Fruit fly (Drosophila melanogaster): ENCODE measurements around the gene RpL7-like.
A peak's percentile ranks its signal among the peaks of the same experiment; 100 is the strongest.

The RpL7-like gene

dm6 chr2L:12044613-12045350 lies 11.3 kb upstream of the RpL7-like start, which contains the start of gene CG6785 (continued):
- peak; percentile 62 for TF ChIP-seq pum (GFP tag; optimal IDR thresholded peaks at IDR 0.05)
- TF ChIP-seq Side (GFP tag; optimal IDR thresholded peaks at IDR 0.05), result peak; percentile 72
- peak; percentile 18; the same call in 1 of the 2 replicates for TF ChIP-seq Adf1 (GFP tag; IDR thresholded peaks at IDR 0.05)
- TF ChIP-seq ham (GFP tag; IDR thresholded peaks at IDR 0.05), result no peak
- TF ChIP-seq Bteb2 (GFP tag; optimal IDR thresholded peaks at IDR 0.05), result peak; percentile 81
- peak; percentile 66 for TF ChIP-seq tup (GFP tag; optimal IDR thresholded peaks at IDR 0.05)
- peak; percentile 70 for TF ChIP-seq CoRest (tag; optimal IDR thresholded peaks at IDR 0.05)
- TF ChIP-seq CG12744 (GFP tag; optimal IDR thresholded peaks at IDR 0.05), result peak; percentile 88
- TF ChIP-seq Sry-β (GFP tag; optimal IDR thresholded peaks at IDR 0.05), result peak; percentile 66
- TF ChIP-seq Doc3 (GFP tag; IDR thresholded peaks at IDR 0.05; ENCODE audit: partially characterized antibody), result no peak
- TF ChIP-seq Neu2 (GFP tag; optimal IDR thresholded peaks at IDR 0.05; ENCODE audit: borderline replicate concordance), result no peak
- no peak for TF ChIP-seq CG14667 (GFP tag; IDR thresholded peaks at IDR 0.05)
- peak; percentile 74 for TF ChIP-seq CG8290 (GFP tag; optimal IDR thresholded peaks at IDR 0.05)
- TF ChIP-seq CG8290 (tag; optimal IDR thresholded peaks at IDR 0.05), result peak; percentile 84 to 93
- TF ChIP-seq CG17829 (tag; optimal IDR thresholded peaks at IDR 0.05), result peak; percentile 29
- TF ChIP-seq E2f1 (GFP tag; IDR thresholded peaks at IDR 0.05), result no peak; the same call in 1 of the 2 replicates
- peak; percentile 39 for TF ChIP-seq CG30403 (GFP tag; optimal IDR thresholded peaks at IDR 0.05)
- peak; percentile 81 for TF ChIP-seq Six4 (GFP tag; optimal IDR thresholded peaks at IDR 0.05)
- TF ChIP-seq ftz-f1 (GFP tag; optimal IDR thresholded peaks at IDR 0.05), result no peak
- TF ChIP-seq CG2202 (tag; optimal IDR thresholded peaks at IDR 0.05), result peak; percentile 92
- peak; percentile 89 for TF ChIP-seq CG1529 (GFP tag; optimal IDR thresholded peaks at IDR 0.05)
- no peak for TF ChIP-seq CG3847 (GFP tag; IDR thresholded peaks at IDR 0.05)
- TF ChIP-seq CG4328 (GFP tag; optimal IDR thresholded peaks at IDR 0.05), result peak; percentile 80
- no peak for TF ChIP-seq Taf1 (GFP tag; IDR thresholded peaks at IDR 0.05)
- TF ChIP-seq Dip3 (GFP tag; optimal IDR thresholded peaks at IDR 0.05), result peak; percentile 61
- TF ChIP-seq kay (GFP tag; optimal IDR thresholded peaks at IDR 0.05), result peak; percentile 77
- TF ChIP-seq Ravus (GFP tag; IDR thresholded peaks at IDR 0.05), result no peak
- no peak for TF ChIP-seq Tbp (GFP tag; optimal IDR thresholded peaks at IDR 0.05)
- TF ChIP-seq CG12219 (GFP tag; optimal IDR thresholded peaks at IDR 0.05), result peak; percentile 88
- TF ChIP-seq CG11456 (GFP tag; IDR thresholded peaks at IDR 0.05), result peak; percentile 65; the same call in 2 of the 3 replicates
- peak; percentile 85 for TF ChIP-seq CG1233 (GFP tag; optimal IDR thresholded peaks at IDR 0.05)
- peak; percentile 57; the same call in 1 of the 2 replicates for TF ChIP-seq CG1024 (GFP tag; IDR thresholded peaks at IDR 0.05)
- peak; percentile 96 for TF ChIP-seq Med (GFP tag)
- no peak for TF ChIP-seq GATAe (GFP tag; conservative IDR thresholded peaks at IDR 0.05)
- TF ChIP-seq CG11085 (GFP tag; IDR thresholded peaks at IDR 0.05), result no peak
- no peak for TF ChIP-seq ase (GFP tag; IDR thresholded peaks at IDR 0.05)
- peak; percentile 85 for TF ChIP-seq gro (GFP tag; optimal IDR thresholded peaks at IDR 0.05)
- peak; percentile 48 for TF ChIP-seq MESR4 (GFP tag; optimal IDR thresholded peaks at IDR 0.05)
- no peak for TF ChIP-seq inv (GFP tag; IDR thresholded peaks at IDR 0.05; ENCODE audit: partially characterized antibody)
- no peak for TF ChIP-seq Rx (GFP tag; IDR thresholded peaks at IDR 0.05)
- TF ChIP-seq slp2 (GFP tag; optimal IDR thresholded peaks at IDR 0.05), result peak; percentile 74
- peak; percentile 18 for TF ChIP-seq HmgD (GFP tag; optimal IDR thresholded peaks at IDR 0.05)
- peak; percentile 60 for TF ChIP-seq Myb (GFP tag; optimal IDR thresholded peaks at IDR 0.05)
- TF ChIP-seq pfk (GFP tag; optimal IDR thresholded peaks at IDR 0.05), result peak; percentile 73
- TF ChIP-seq ap (GFP tag; IDR thresholded peaks at IDR 0.05), result no peak
- no peak for TF ChIP-seq Dref (GFP tag; IDR thresholded peaks at IDR 0.05)
- peak; percentile 33 for TF ChIP-seq twi (tag; optimal IDR thresholded peaks at IDR 0.05)
- peak; percentile 78 for TF ChIP-seq ac (GFP tag; optimal IDR thresholded peaks at IDR 0.05)
- TF ChIP-seq CG14710 (tag; optimal IDR thresholded peaks at IDR 0.05), result peak; percentile 73
- peak; percentile 87 for TF ChIP-seq disco-r (GFP tag; optimal IDR thresholded peaks at IDR 0.05)
- TF ChIP-seq br (optimal IDR thresholded peaks at IDR 0.05), result no peak
- TF ChIP-seq mam (GFP tag; optimal IDR thresholded peaks at IDR 0.05), result peak; percentile 37

All from whole organism, embryonic.